Fruit fly (Drosophila melanogaster) whole organism, pupa: ENCODE data around the gene CG31789.
A peak's percentile ranks its signal among the peaks of the same experiment; 100 is the strongest.

Experiments used
- CG10348 ChIP-seq: fragments of 200-800 bp; sonication (Bioruptor generic); IDR thresholded peaks from 2 replicates; pipeline ENCODE4 v1.3.6; 2022; ENCODE audit warnings: missing biosample characterization, missing genetic modification characterization
- CG12605 ChIP-seq: fragments of 200-800 bp; sonication (Bioruptor generic); IDR thresholded peaks from 2 replicates; pipeline ENCODE4 v1.3.6; 2022; ENCODE audit warnings: missing biosample characterization, missing genetic modification characterization
- CG13204 ChIP-seq: fragments of 200-800 bp; sonication (Bioruptor generic); optimal IDR thresholded peaks from 2 replicates; lab custom pipeline; 2018; ENCODE audit warnings: missing biosample characterization, mild to moderate bottlenecking, missing genetic modification characterization, moderate library complexity
- CG14655 ChIP-seq: fragments of 200-800 bp; sonication (Bioruptor generic); optimal IDR thresholded peaks from 3 replicates; lab custom pipeline; 2017; ENCODE audit warnings: mild to moderate bottlenecking, missing biosample characterization, missing genetic modification reagents, missing genetic modification characterization
- CG15710 ChIP-seq: fragments of 200-800 bp; sonication (Bioruptor generic); optimal IDR thresholded peaks from 2 replicates; lab custom pipeline; 2018; ENCODE audit warnings: missing biosample characterization, mild to moderate bottlenecking, missing genetic modification characterization, moderate library complexity
- CG17806 ChIP-seq: fragments of 200-800 bp; sonication (Bioruptor generic); optimal IDR thresholded peaks from 2 replicates; lab custom pipeline; 2018; ENCODE audit warnings: missing biosample characterization, mild to moderate bottlenecking, missing genetic modification characterization, moderate library complexity
- CG32121 ChIP-seq: fragments of 200-800 bp; sonication (Bioruptor generic); IDR thresholded peaks from 2 replicates; pipeline ENCODE4 v1.3.6; 2022; ENCODE audit warnings: missing biosample characterization, missing genetic modification characterization
- CG34367 ChIP-seq: fragments of 200-800 bp; sonication (Bioruptor generic); optimal IDR thresholded peaks from 2 replicates; lab custom pipeline; 2018; ENCODE audit warnings: missing biosample characterization, mild to moderate bottlenecking, missing genetic modification characterization
- CG4496 ChIP-seq: fragments of 200-800 bp; sonication (Bioruptor generic); IDR thresholded peaks from 3 replicates; pipeline ENCODE4 v1.3.6; 2022; ENCODE audit warnings: missing biosample characterization, missing genetic modification characterization
- CG8159 ChIP-seq: fragments of 200-800 bp; sonication (Bioruptor generic); optimal IDR thresholded peaks from 3 replicates; lab custom pipeline; 2018; ENCODE audit warnings: missing biosample characterization, mild to moderate bottlenecking, missing genetic modification characterization, moderate library complexity
- CG8301 ChIP-seq: fragments of 200-800 bp; sonication (Bioruptor generic); optimal IDR thresholded peaks from 2 replicates; lab custom pipeline; 2018; ENCODE audit warnings: missing biosample characterization, mild to moderate bottlenecking, missing genetic modification characterization
- CG9948 ChIP-seq: fragments of 200-800 bp; sonication (Bioruptor generic); optimal IDR thresholded peaks from 2 replicates; lab custom pipeline; 2018; ENCODE audit warnings: missing biosample characterization, mild to moderate bottlenecking, missing genetic modification characterization, moderate library complexity
- D1 ChIP-seq: fragments of 200-800 bp; sonication (Bioruptor generic); optimal IDR thresholded peaks from 2 replicates; lab custom pipeline; 2018; ENCODE audit warnings: missing biosample characterization, mild to moderate bottlenecking, missing genetic modification characterization, moderate library complexity
- EcR ChIP-seq: fragments of 200-800 bp; sonication (Bioruptor generic); optimal IDR thresholded peaks from 3 replicates; lab custom pipeline; 2019; ENCODE audit warnings: missing biosample characterization, missing genetic modification characterization, mild to moderate bottlenecking, moderate library complexity, missing genetic modification reagents
- Ets98B ChIP-seq: fragments of 200-800 bp; sonication (Bioruptor generic); IDR thresholded peaks from 2 replicates; pipeline ENCODE4 v1.3.6; 2022; ENCODE audit warnings: missing biosample characterization, missing genetic modification characterization
- Pif1A ChIP-seq: fragments of 200-800 bp; sonication (Bioruptor generic); optimal IDR thresholded peaks from 3 replicates; lab custom pipeline; 2016; ENCODE audit warnings: missing biosample characterization, missing genetic modification characterization
- Pif1B ChIP-seq: fragments of 200-800 bp; sonication (Bioruptor generic); optimal IDR thresholded peaks from 3 replicates; lab custom pipeline; 2016; ENCODE audit warnings: missing biosample characterization, missing genetic modification characterization
- Snoo ChIP-seq: fragments of 200-800 bp; sonication (Bioruptor generic); optimal IDR thresholded peaks from 3 replicates; lab custom pipeline; 2017; ENCODE audit warnings: missing biosample characterization, mild to moderate bottlenecking, missing genetic modification characterization, inconsistent platforms
- fd96Ca ChIP-seq: fragments of 200-800 bp; sonication (Bioruptor generic); IDR thresholded peaks from 3 replicates; pipeline ENCODE4 v1.3.6; 2022; ENCODE audit warnings: missing biosample characterization, missing genetic modification characterization
- gl ChIP-seq: fragments of 200-800 bp; sonication (Bioruptor generic); optimal IDR thresholded peaks from 2 replicates; lab custom pipeline; 2018; ENCODE audit warnings: missing biosample characterization, mild to moderate bottlenecking, missing genetic modification characterization
- rn ChIP-seq: fragments of 200-800 bp; sonication (Bioruptor generic); IDR thresholded peaks from 2 replicates; pipeline ENCODE4 v1.3.6; 2022; ENCODE audit warnings: missing biosample characterization, missing genetic modification characterization

The CG31789 gene

DNA sequence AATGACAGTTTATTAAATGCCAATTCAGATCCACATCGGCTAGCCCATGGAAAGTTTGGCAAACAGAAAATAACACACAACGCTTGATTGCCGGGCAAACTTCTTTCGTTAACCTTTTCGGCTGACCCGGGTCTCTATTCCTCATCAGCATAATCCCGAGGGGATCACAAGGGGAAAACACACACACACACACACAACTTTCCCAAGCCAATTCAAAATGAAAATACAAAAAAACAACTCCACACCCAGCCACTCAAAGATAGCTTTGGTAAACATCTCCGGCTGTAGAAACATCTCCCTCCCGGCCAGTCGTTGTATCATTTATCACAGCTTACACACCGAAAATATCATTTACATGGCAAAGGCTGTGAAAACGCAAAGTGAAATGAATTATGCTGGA lies 14.4 kb downstream of the CG31789 start:
- TF ChIP-seq fd96Ca (GFP tag; lab: Robert Waterston, UW) (no peak), rn (no peak), CG9948 (tag; lab: Kevin White, UChicago) (no peak), CG12605 (no peak), Pif1B (no peak), CG4496 (GFP tag; lab: Robert Waterston, UW) (no peak), CG15710 (tag; lab: Kevin White, UChicago) (no peak), CG8159 (tag; lab: Kevin White, UChicago) (no peak), EcR (no peak), CG32121 (GFP tag; lab: Robert Waterston, UW) (no peak), CG14655 (GFP tag; lab: Kevin White, UChicago) (no peak), CG10348 (no peak), CG8301 (no peak)

DNA sequence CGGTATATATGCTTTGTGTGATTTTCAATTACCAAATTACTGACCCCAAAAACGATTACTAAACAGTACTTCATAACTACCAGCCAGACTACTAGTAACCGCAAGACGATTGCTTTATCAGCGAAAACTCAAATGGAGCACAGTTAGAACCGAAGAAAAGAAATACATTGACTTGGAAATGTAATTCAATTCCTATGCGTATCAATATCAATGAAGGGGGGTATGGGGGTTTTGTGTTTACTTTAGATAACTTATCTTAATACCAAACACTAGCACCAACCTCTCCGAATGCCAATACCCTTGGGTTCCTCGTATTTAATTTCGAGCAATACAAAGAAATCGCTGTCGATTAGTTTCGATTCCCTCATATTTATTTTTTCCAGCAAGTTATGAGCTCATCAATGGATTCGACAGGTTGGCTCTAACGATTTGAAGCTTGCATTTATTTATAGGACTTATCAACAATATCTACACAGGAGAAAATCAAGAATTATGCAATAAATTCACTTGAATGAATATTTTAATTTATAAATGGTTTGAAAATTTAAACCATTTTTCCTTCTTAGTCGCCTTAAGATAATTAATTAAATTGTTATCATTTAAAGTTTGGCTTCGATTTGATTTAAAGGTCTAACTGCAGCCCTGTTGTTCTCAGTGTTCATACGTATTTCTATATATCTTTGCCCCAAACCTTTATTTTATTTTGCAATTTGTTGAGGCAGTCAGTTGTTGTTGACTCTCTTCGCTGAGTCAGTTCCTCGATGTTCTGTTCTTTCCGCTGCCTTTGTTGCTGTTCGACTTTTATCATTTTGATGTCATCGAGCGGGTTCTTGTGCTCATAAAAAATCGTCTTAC lies 15.9 kb downstream of the CG31789 start:
- TF ChIP-seq CG14655 (GFP tag; lab: Kevin White, UChicago): peak; percentile 64
- TF ChIP-seq fd96Ca (GFP tag; lab: Robert Waterston, UW): no peak
- TF ChIP-seq CG15710 (tag; lab: Kevin White, UChicago): peak; percentile 73
- TF ChIP-seq CG10348: no peak
- peak; percentile 66; the same call in 1 of the 3 replicates for TF ChIP-seq CG4496 (GFP tag; lab: Robert Waterston, UW)
- peak; percentile 19; the same call in 1 of the 2 replicates for TF ChIP-seq rn
- TF ChIP-seq D1 (tag; lab: Kevin White, UChicago): peak; percentile 73
- peak; percentile 64 for TF ChIP-seq CG8301
- TF ChIP-seq Snoo (tag; lab: Kevin White, UChicago): peak; percentile 68
- peak; percentile 44 for TF ChIP-seq CG34367 (tag; lab: Kevin White, UChicago)
- peak; percentile 35; the same call in 1 of the 2 replicates for TF ChIP-seq CG12605
- peak; percentile 66 for TF ChIP-seq CG9948 (tag; lab: Kevin White, UChicago)
- TF ChIP-seq gl (tag; lab: Kevin White, UChicago): peak; percentile 39
- TF ChIP-seq CG32121 (GFP tag; lab: Robert Waterston, UW): peak; percentile 65
- peak; percentile 62 for TF ChIP-seq EcR
- TF ChIP-seq CG17806 (tag; lab: Kevin White, UChicago): peak; percentile 83
- peak; percentile 68 for TF ChIP-seq Pif1A
- no peak for TF ChIP-seq CG13204 (GFP tag; lab: Kevin White, UChicago)
- TF ChIP-seq Pif1B: peak; percentile 77
- peak; percentile 43 for TF ChIP-seq Ets98B
- TF ChIP-seq CG8159 (tag; lab: Kevin White, UChicago): peak; percentile 89
- TF ChIP-seq, all 21 proteins: peak for 18

DNA sequence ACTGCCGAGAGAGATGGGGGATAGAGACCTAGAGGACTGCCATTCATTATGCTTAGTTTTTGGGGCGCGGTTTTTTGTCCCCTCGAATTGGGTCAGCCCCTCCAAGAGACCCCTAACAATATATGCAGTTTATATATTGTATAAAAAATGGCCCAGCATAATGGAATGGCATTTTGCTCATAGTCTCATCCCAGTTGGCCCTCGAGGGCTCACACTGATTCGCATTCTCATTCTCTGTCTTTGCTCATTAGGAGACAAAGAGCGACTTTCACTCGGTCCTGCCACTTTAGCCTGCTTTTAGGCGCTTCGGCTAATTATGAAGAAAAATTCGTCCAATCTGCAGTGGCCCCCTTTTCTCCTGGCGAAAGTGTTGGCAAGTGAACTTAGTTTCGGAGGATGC lies 17.7 kb downstream of the CG31789 start:
- TF ChIP-seq rn: no peak
- no peak for TF ChIP-seq CG8159 (tag; lab: Kevin White, UChicago)
- no peak for TF ChIP-seq CG17806 (tag; lab: Kevin White, UChicago)
- TF ChIP-seq CG4496 (GFP tag; lab: Robert Waterston, UW): no peak
- no peak for TF ChIP-seq Pif1B
- TF ChIP-seq fd96Ca (GFP tag; lab: Robert Waterston, UW): no peak
- TF ChIP-seq CG34367 (tag; lab: Kevin White, UChicago): no peak
- TF ChIP-seq gl (tag; lab: Kevin White, UChicago): no peak
- no peak for TF ChIP-seq CG14655 (GFP tag; lab: Kevin White, UChicago)
- TF ChIP-seq Snoo (tag; lab: Kevin White, UChicago): no peak
- no peak for TF ChIP-seq CG9948 (tag; lab: Kevin White, UChicago)
- TF ChIP-seq CG32121 (GFP tag; lab: Robert Waterston, UW): no peak

DNA sequence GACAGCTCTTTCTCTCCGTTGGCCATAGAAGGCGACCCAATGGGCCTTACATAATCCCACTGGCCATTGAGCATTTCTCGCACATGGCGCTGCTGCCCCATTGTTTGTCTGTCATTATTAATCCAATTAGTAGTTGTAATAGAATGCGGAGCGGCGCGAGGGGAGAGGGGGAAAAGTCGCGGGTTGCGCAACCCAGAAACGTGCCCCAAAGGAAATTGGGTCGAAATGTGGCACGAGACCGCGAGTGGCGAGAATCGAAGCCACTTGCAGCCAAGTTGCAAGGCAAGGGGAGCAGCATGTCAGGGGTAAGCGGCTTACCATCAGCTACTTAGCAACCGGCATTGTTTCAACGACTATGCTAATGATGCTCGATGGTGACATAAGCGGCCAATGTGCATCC lies 18.6 kb downstream of the CG31789 start:
- TF ChIP-seq rn (no peak), CG8159 (tag; lab: Kevin White, UChicago) (no peak), D1 (tag; lab: Kevin White, UChicago) (no peak), CG8301 (no peak), CG17806 (tag; lab: Kevin White, UChicago) (no peak), CG12605 (no peak), Ets98B (no peak), CG10348 (no peak), EcR (no peak), CG14655 (GFP tag; lab: Kevin White, UChicago) (no peak), CG34367 (tag; lab: Kevin White, UChicago) (no peak), CG13204 (GFP tag; lab: Kevin White, UChicago) (no peak), CG4496 (GFP tag; lab: Robert Waterston, UW) (no peak), Snoo (tag; lab: Kevin White, UChicago) (no peak), CG9948 (tag; lab: Kevin White, UChicago) (no peak)

DNA sequence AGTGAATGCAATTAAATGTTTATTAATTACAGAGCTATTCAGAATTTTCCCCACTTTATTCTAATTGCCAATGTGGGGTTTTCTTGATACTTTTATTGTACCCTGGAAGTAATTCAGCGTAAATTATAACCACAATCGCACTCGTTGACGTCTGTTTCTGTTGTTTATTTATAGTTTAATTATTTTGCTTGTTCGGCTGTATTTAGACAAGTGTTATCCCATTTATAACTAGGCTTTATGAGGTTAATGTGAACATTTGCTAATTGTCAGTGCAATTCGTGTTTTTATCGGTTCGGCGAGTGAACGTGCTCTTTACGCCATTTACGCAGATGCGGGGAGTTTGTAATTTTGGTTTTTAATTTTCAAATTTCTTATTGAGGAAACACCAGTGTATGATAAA lies 19.3 kb downstream of the CG31789 start:
- TF ChIP-seq rn: no peak
- no peak for TF ChIP-seq CG12605
- no peak for TF ChIP-seq gl (tag; lab: Kevin White, UChicago)
- TF ChIP-seq CG13204 (GFP tag; lab: Kevin White, UChicago): no peak
- no peak for TF ChIP-seq CG14655 (GFP tag; lab: Kevin White, UChicago)
- no peak for TF ChIP-seq EcR
- TF ChIP-seq CG8301: no peak
- no peak for TF ChIP-seq Ets98B
- no peak for TF ChIP-seq CG15710 (tag; lab: Kevin White, UChicago)
- no peak for TF ChIP-seq CG4496 (GFP tag; lab: Robert Waterston, UW)
- no peak for TF ChIP-seq CG10348
- TF ChIP-seq CG32121 (GFP tag; lab: Robert Waterston, UW): no peak
- TF ChIP-seq Pif1B: no peak
- no peak for TF ChIP-seq Pif1A
